Fruit fly (Drosophila melanogaster) Kc167 (cell line): ENCODE data around the gene ATP8B.

Source experiments
- Myc ChIP-seq: fragments of >200 bp; optimal IDR thresholded peaks from 2 replicates; lab custom pipeline; 2017; ENCODE audit warnings: missing external identifiers
- Sin3A ChIP-seq: fragments of >200 bp; optimal IDR thresholded peaks from 2 replicates; lab custom pipeline; 2018; ENCODE audit warnings: missing external identifiers
- h ChIP-seq: fragments of >200 bp; optimal IDR thresholded peaks from 3 replicates; lab custom pipeline; 2018; ENCODE audit warnings: missing external identifiers
- insv ChIP-seq: fragments of >200 bp; optimal IDR thresholded peaks from 3 replicates; lab custom pipeline; 2018; ENCODE audit warnings: missing external identifiers
- psq ChIP-seq: fragments of >200 bp; optimal IDR thresholded peaks from 2 replicates; lab custom pipeline; 2017; ENCODE audit warnings: missing external identifiers
- ttk ChIP-seq: sonication (Bioruptor generic); optimal IDR thresholded peaks from 2 replicates; lab custom pipeline; 2017; ENCODE audit warnings: missing external identifiers

DNA sequence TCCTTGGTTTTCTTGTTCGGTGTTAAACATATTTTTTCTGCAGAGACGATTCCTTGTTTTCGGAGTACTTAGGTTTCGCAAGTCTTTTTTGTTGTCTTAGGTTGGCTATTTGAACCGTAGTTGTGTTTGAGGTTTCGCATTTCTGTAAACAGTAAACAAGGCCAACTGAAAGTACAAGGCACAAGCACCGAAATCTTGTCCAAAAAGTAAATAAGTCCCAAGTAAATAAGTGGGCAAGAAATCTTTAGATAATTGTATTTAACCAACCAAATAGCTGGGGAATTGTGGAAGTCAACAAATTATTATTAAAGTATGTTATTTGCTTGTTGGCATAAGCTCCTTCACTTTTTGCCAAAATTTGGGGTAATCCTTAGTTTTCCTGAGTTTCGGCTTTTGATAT is 23.3 kb upstream of the ATP8B start:
- TF ChIP-seq insv (no peak), h (lab: Kevin White, UChicago) (no peak), psq (lab: Kevin White, UChicago) (no peak), Myc (lab: Kevin White, UChicago) (no peak), ttk (lab: Kevin White, UChicago) (no peak), Sin3A (lab: Kevin White, UChicago) (no peak)
